Fruit fly (Drosophila melanogaster): ENCODE data around the gene pros.

pros gene

DNA sequence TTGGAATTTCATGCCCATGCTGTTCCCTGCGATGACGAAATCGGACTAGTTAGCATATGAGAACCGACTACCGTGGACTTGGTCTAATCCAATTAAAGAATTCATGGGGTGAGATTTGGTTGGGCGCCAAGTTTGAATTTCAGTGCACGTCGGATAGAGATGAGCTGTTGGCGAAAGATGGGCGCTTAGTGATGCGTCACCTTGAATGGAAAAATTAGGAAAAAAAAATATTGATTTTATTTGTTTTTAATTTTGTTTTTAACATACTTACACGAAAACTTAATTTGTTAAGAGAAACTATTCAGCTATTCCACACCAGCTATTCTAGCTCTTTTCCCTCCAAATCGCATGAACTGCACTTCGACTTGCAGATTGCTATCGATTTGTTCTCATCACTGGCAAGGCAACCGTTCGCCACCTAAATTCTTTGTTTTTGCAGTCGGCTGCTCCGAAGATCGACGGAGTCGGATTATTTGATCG is 93.4 kb downstream of the pros start, which contains the start of the genes ninaG and Sptz (continued):
- TF ChIP-seq OdsH (GFP tag; optimal IDR thresholded peaks at IDR 0.05) (peak; percentile 93), Hnf4 (GFP tag; optimal IDR thresholded peaks at IDR 0.05) (no peak), Dif (GFP tag; optimal IDR thresholded peaks at IDR 0.05; ENCODE audit: partially characterized antibody) (no peak), ey (GFP tag; optimal IDR thresholded peaks at IDR 0.05) (peak; percentile 96)

DNA sequence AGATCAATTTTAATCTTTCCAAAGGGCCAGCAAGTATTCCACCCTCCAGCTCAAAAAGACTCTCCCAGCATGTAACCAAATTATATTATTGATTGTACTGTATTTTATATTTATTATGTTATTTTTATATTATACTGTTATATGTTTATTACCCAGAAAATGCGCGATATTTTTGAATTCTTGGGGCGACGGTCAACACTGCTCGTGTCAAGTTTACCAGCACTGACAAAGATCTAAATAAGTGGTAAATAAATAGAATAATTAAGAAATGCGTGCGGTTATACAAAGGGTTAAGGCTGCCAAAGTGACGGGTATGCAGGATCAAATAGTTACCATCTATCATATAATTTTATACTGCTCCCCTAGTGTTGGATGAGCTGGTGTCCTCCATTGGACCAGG is 101.5 kb downstream of the pros start, which contains the start of gene Dtd:
Gene Dtd (plus strand): TSS at position 248 of the 400 bp plus-strand sequence.
- TF ChIP-seq OdsH (GFP tag; optimal IDR thresholded peaks at IDR 0.05), result no peak

DNA sequence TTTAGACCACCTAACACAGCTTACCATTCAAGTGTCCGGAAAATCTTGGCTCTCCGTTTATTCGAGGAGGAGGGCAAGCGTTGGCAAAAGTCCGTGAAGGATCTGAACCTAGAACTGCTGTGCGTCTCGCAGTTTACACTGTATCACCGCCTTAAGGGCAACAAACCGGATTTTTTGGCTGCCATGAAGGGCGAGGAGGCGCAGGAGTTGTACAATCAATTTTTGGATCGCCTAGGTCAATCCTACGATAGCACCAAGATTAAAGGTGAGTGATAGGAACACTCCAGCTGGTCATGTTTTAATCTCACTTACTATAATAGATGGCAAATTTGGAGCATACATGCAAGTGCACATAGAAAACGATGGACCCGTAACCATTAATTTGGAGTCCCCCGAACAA is 102.0 kb downstream of the pros start:
- no peak for TF ChIP-seq h (GFP tag; optimal IDR thresholded peaks at IDR 0.05)
- no peak for TF ChIP-seq usp (GFP tag; optimal IDR thresholded peaks at IDR 0.05)
- no peak for TF ChIP-seq dmrt93B (GFP tag; optimal IDR thresholded peaks at IDR 0.05)
- TF ChIP-seq HLH106 (tag; optimal IDR thresholded peaks at IDR 0.05), result no peak
- TF ChIP-seq jim (GFP tag; optimal IDR thresholded peaks at IDR 0.05), result no peak
- no peak for TF ChIP-seq N (GFP tag; optimal IDR thresholded peaks at IDR 0.05)
- TF ChIP-seq Mio (GFP tag; optimal IDR thresholded peaks at IDR 0.05), result no peak
- TF ChIP-seq dsf (GFP tag; optimal IDR thresholded peaks at IDR 0.05; ENCODE audit: borderline replicate concordance), result no peak
- no peak for TF ChIP-seq rgr (GFP tag; optimal IDR thresholded peaks at IDR 0.05)
- TF ChIP-seq Rel (GFP tag; optimal IDR thresholded peaks at IDR 0.05), result no peak
- TF ChIP-seq Rel (tag; optimal IDR thresholded peaks at IDR 0.05), result no peak
- no peak for TF ChIP-seq Hr78 (GFP tag; optimal IDR thresholded peaks at IDR 0.05)
- no peak for TF ChIP-seq Hr83 (GFP tag; optimal IDR thresholded peaks at IDR 0.05; ENCODE audit: poor library complexity, severe bottlenecking)
- TF ChIP-seq pan (optimal IDR thresholded peaks at IDR 0.05), result no peak
- TF ChIP-seq brk (GFP tag; optimal IDR thresholded peaks at IDR 0.05), result no peak
- TF ChIP-seq Dif (GFP tag; optimal IDR thresholded peaks at IDR 0.05; ENCODE audit: partially characterized antibody), result no peak
- no peak for TF ChIP-seq sage (GFP tag; optimal IDR thresholded peaks at IDR 0.05)
- no peak for TF ChIP-seq Dfd (GFP tag; optimal IDR thresholded peaks at IDR 0.05)
- no peak for TF ChIP-seq woc (GFP tag; optimal IDR thresholded peaks at IDR 0.05)
- TF ChIP-seq Jra (GFP tag; optimal IDR thresholded peaks at IDR 0.05), result no peak
- no peak for TF ChIP-seq ey (GFP tag; optimal IDR thresholded peaks at IDR 0.05)

DNA sequence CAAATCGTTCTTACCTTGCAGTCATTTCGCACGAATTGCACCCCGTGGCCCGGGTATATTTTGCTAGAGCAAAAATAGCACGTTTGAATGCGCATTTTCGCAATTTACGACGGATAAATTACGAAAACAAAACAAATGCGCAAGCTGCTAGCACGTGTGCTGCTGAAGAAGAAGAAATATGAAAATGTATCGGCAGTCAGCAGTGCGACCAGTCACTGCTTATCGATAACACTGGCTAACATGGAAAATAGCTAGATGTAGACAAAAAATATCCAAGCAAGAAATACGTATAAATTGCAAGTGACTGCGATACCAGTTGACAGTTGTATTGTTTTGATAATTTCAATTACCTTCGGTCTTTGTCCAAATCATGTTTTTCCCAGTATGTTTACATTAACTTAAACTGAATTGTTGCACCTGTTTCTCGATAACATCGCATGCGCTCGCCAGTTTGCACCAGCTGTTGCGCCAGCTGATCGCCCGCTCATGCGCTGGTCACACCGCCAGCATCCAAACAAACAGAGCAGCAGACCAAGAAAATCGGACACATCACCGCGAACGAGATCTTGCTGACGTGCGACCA is 103.2 kb downstream of the pros start, which contains the start of the genes RpL24-like and CG5276:
Gene RpL24-like (minus strand): TSS at position 188 of the 583 bp plus-strand sequence.
Gene CG5276 (plus strand): TSS at position 344 of the 583 bp plus-strand sequence.
- TF ChIP-seq Myc (optimal IDR thresholded peaks at IDR 0.05), result peak; percentile 92
- TF ChIP-seq Sp1 (GFP tag; optimal IDR thresholded peaks at IDR 0.05), result no peak
- TF ChIP-seq Mio (GFP tag; optimal IDR thresholded peaks at IDR 0.05), result no peak

DNA sequence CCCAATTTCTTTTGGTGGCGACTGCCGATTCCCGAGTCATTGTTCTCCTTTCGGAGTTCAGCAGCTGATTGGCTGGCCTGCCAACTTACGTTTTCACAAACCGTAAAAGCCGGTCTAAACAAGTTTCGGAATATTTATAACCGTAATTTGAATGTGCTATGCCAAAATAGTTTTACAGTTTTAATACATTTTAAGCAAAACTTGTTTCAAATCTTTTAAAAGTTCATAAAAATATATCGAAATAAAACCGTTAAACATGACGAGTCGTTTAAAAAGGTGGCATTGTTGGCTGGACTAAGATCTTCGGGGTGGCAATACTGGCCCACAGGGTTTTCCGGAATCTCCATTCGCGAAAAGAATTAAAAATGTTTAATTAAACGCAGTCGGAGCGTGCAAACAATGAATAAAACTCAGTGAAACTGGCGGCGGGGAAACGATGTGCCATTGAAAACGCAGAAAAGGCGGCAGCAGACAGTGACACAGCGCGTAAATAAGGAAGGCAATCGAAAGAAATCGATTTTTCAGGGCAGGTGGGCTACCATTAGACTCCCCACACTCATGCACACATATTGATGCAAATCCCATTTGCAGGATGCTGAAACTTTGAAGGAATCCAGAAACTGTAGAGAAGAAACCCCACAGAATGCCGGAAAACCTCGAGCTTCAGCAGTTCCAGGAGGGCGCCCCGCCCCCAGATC is 107.4 kb downstream of the pros start, which contains the start of the genes Exd2 and CG5281:
Gene Exd2 (minus strand): TSS at position 167 of the 698 bp plus-strand sequence.
Gene CG5281 (plus strand): TSS at position 314 of the 698 bp plus-strand sequence.
- TF ChIP-seq Vsx2 (GFP tag; optimal IDR thresholded peaks at IDR 0.05; ENCODE audit: partially characterized antibody), result no peak
- no peak for TF ChIP-seq Abd-B (GFP tag; optimal IDR thresholded peaks at IDR 0.05)
- no peak for TF ChIP-seq Rel (GFP tag; optimal IDR thresholded peaks at IDR 0.05)
- TF ChIP-seq Rel (tag; optimal IDR thresholded peaks at IDR 0.05), result peak; percentile 92
- peak; percentile 31 for TF ChIP-seq HLH106 (tag; optimal IDR thresholded peaks at IDR 0.05)
- TF ChIP-seq Sp1 (GFP tag; optimal IDR thresholded peaks at IDR 0.05), result peak; percentile 13
- TF ChIP-seq sv (GFP tag; optimal IDR thresholded peaks at IDR 0.05), result peak; percentile 11
- TF ChIP-seq psq (GFP tag; optimal IDR thresholded peaks at IDR 0.05), result peak; percentile 17
- TF ChIP-seq CG9705 (GFP tag; optimal IDR thresholded peaks at IDR 0.05), result peak; percentile 60
- TF ChIP-seq Myc (optimal IDR thresholded peaks at IDR 0.05), result peak; percentile 19
- TF ChIP-seq br (GFP tag; optimal IDR thresholded peaks at IDR 0.05), result no peak
- peak; percentile 59 for TF ChIP-seq ey (GFP tag; optimal IDR thresholded peaks at IDR 0.05)
- no peak for TF ChIP-seq Dif (GFP tag; optimal IDR thresholded peaks at IDR 0.05; ENCODE audit: partially characterized antibody)
- TF ChIP-seq dl (GFP tag; optimal IDR thresholded peaks at IDR 0.05; ENCODE audit: insufficient read depth in 1 of 2, partially characterized antibody in 2 of 2), result no peak
- peak; percentile 38 for TF ChIP-seq h (GFP tag; optimal IDR thresholded peaks at IDR 0.05)
- peak; percentile 7 for TF ChIP-seq CG32264 (GFP tag; optimal IDR thresholded peaks at IDR 0.05)
- TF ChIP-seq fru (GFP tag; optimal IDR thresholded peaks at IDR 0.05), result no peak
- no peak for TF ChIP-seq sage (GFP tag; optimal IDR thresholded peaks at IDR 0.05)
- peak in 1 of 2 experiments; percentile 47 for TF ChIP-seq foxo (GFP tag; optimal IDR thresholded peaks at IDR 0.05)
- no peak for TF ChIP-seq Mio (GFP tag; optimal IDR thresholded peaks at IDR 0.05)
